Fruit fly (Drosophila melanogaster) whole organism, embryonic: ENCODE data around the gene CG33191.
A peak's percentile ranks its signal among the peaks of the same experiment; 100 is the strongest.

Experiments used
- CG10565 ChIP-seq: fragments of 200-800 bp; sonication (Bioruptor generic); optimal IDR thresholded peaks from 3 replicates; lab custom pipeline; 2016; ENCODE audit warnings: missing biosample characterization, mild to moderate bottlenecking, missing genetic modification characterization
- CG13894 ChIP-seq: fragments of 200-800 bp; sonication (Bioruptor generic); optimal IDR thresholded peaks from 3 replicates; lab custom pipeline; 2018; ENCODE audit warnings: missing biosample characterization, mild to moderate bottlenecking, missing genetic modification characterization, moderate library complexity
- CG1602 ChIP-seq: fragments of 200-800 bp; sonication (Bioruptor generic); optimal IDR thresholded peaks from 3 replicates; lab custom pipeline; 2016; ENCODE audit warnings: missing biosample characterization, missing genetic modification characterization
- CG17612 ChIP-seq: fragments of 200-800 bp; sonication (Bioruptor generic); IDR thresholded peaks from 2 replicates; pipeline ENCODE4 v1.3.6; 2022; ENCODE audit warnings: missing biosample characterization, missing genetic modification characterization
- CG32532 ChIP-seq: fragments of 200-800 bp; sonication (Bioruptor generic); IDR thresholded peaks from 2 replicates; pipeline ENCODE4 v1.3.6; 2022; ENCODE audit warnings: missing biosample characterization, missing genetic modification characterization
- CG34224 ChIP-seq: fragments of 200-800 bp; sonication (Bioruptor generic); IDR thresholded peaks from 3 replicates; pipeline ENCODE4 v1.3.6; 2022; ENCODE audit warnings: missing biosample characterization, missing genetic modification characterization; ENCODE audit not compliant: partially characterized antibody
- CG34422 ChIP-seq: fragments of 200-800 bp; sonication (Bioruptor generic); IDR thresholded peaks from 3 replicates; pipeline ENCODE4 v1.3.6; 2022; ENCODE audit warnings: missing biosample characterization, missing genetic modification characterization
- CG43689 ChIP-seq: fragments of 200-800 bp; sonication (Bioruptor generic); IDR thresholded peaks from 2 replicates; pipeline ENCODE4 v1.3.6; 2022; ENCODE audit warnings: missing biosample characterization, missing genetic modification characterization
- CG6791 ChIP-seq: fragments of 200-800 bp; sonication (Bioruptor generic); IDR thresholded peaks from 3 replicates; pipeline ENCODE4 v1.3.6; 2022; ENCODE audit warnings: missing biosample characterization, missing genetic modification characterization; ENCODE audit not compliant: partially characterized antibody
- CG7987 ChIP-seq: fragments of 200-800 bp; sonication (Bioruptor generic); optimal IDR thresholded peaks from 2 replicates; lab custom pipeline; 2018; ENCODE audit warnings: missing biosample characterization, mild to moderate bottlenecking, missing genetic modification characterization, moderate library complexity
- Drgx ChIP-seq: fragments of 200-800 bp; sonication (Bioruptor generic); IDR thresholded peaks from 2 replicates; pipeline ENCODE4 v1.3.6; 2022; ENCODE audit warnings: missing biosample characterization, missing genetic modification characterization
- E2f2 ChIP-seq: fragments of 200-800 bp; sonication (Bioruptor generic); IDR thresholded peaks from 2 replicates; pipeline ENCODE4 v1.3.6; 2022; ENCODE audit warnings: missing biosample characterization, missing genetic modification characterization
- Eip74EF ChIP-seq, 2 experiments: fragments of 200-800 bp in 1 of 2; fragments of >200 bp in 1 of 2; sonication (Bioruptor generic) in 1 of 2; optimal IDR thresholded peaks; 2 replicates each; lab custom pipeline; 2017 to 2019; ENCODE audit warnings: missing biosample characterization in 2 of 2, missing genetic modification characterization in 2 of 2, mild to moderate bottlenecking in 1 of 2, moderate library complexity in 1 of 2
- Fer3 ChIP-seq: fragments of 200-800 bp; sonication (Bioruptor generic); optimal IDR thresholded peaks from 2 replicates; lab custom pipeline; 2018; ENCODE audit warnings: missing biosample characterization, mild to moderate bottlenecking, missing genetic modification characterization, moderate library complexity
- HmgD ChIP-seq: fragments of 200-800 bp; sonication (Bioruptor generic); optimal IDR thresholded peaks from 3 replicates; lab custom pipeline; 2016; ENCODE audit warnings: missing biosample characterization, missing genetic modification characterization
- MBD-R2 ChIP-seq: fragments of 200-800 bp; sonication (Bioruptor generic); IDR thresholded peaks from 2 replicates; pipeline ENCODE4 v1.3.6; 2022; ENCODE audit warnings: missing biosample characterization, missing genetic modification characterization
- Med ChIP-seq: fragments of 200-800 bp; sonication (Bioruptor generic); peaks from one replicate; lab custom pipeline; 2016; ENCODE audit warnings: missing biosample characterization, missing genetic modification characterization, mild to moderate bottlenecking, inconsistent platforms, moderate library complexity
- ase ChIP-seq: fragments of 200-800 bp; sonication (Bioruptor generic); IDR thresholded peaks from 3 replicates; pipeline ENCODE4 v1.3.6; 2022; ENCODE audit warnings: missing biosample characterization, missing genetic modification characterization
- cato ChIP-seq: fragments of 200-800 bp; sonication (Bioruptor generic); optimal IDR thresholded peaks from 2 replicates; lab custom pipeline; 2016; ENCODE audit warnings: missing biosample characterization, missing genetic modification characterization, borderline replicate concordance
- caup ChIP-seq: fragments of 200-800 bp; sonication (Bioruptor generic); optimal IDR thresholded peaks from 3 replicates; lab custom pipeline; 2017; ENCODE audit warnings: missing biosample characterization, mild to moderate bottlenecking, missing genetic modification characterization, moderate library complexity; ENCODE audit not compliant: severe bottlenecking
- crp ChIP-seq, 2 experiments: fragments of 200-800 bp; sonication (Bioruptor generic); optimal IDR thresholded peaks; 2 replicates in 1 of 2; 3 replicates in 1 of 2; lab custom pipeline; 2017; ENCODE audit warnings: missing biosample characterization in 2 of 2, missing genetic modification characterization in 2 of 2, mild to moderate bottlenecking in 1 of 2, moderate library complexity in 1 of 2
- gcm ChIP-seq: fragments of 200-800 bp; sonication (Bioruptor generic); optimal IDR thresholded peaks from 2 replicates; lab custom pipeline; 2019; ENCODE audit warnings: missing biosample characterization, mild to moderate bottlenecking, missing genetic modification characterization, moderate library complexity
- lmd ChIP-seq: fragments of 200-800 bp; sonication (Bioruptor generic); IDR thresholded peaks from 2 replicates; pipeline ENCODE4 v1.3.6; 2022; ENCODE audit warnings: missing biosample characterization, missing genetic modification characterization
- org-1 ChIP-seq: fragments of 200-800 bp; sonication (Bioruptor generic); optimal IDR thresholded peaks from 2 replicates; lab custom pipeline; 2017; ENCODE audit warnings: missing biosample characterization, missing genetic modification characterization
- pzg ChIP-seq: fragments of 200-800 bp; sonication (Bioruptor generic); optimal IDR thresholded peaks from 3 replicates; lab custom pipeline; 2018; ENCODE audit warnings: missing biosample characterization, mild to moderate bottlenecking, missing genetic modification characterization, moderate library complexity
- row ChIP-seq: fragments of 200-800 bp; sonication (Bioruptor generic); IDR thresholded peaks from 3 replicates; pipeline ENCODE4 v1.3.6; 2022; ENCODE audit warnings: missing biosample characterization, missing genetic modification characterization
- salm ChIP-seq: fragments of 200-800 bp; sonication (Bioruptor generic); optimal IDR thresholded peaks from 2 replicates; lab custom pipeline; 2018; ENCODE audit warnings: missing biosample characterization, mild to moderate bottlenecking, missing genetic modification characterization
- sima ChIP-seq: fragments of 200-800 bp; sonication (Bioruptor generic); optimal IDR thresholded peaks from 2 replicates; lab custom pipeline; 2016; ENCODE audit warnings: missing biosample characterization, missing genetic modification characterization
- slp2 ChIP-seq: fragments of 200-800 bp; sonication (Bioruptor generic); optimal IDR thresholded peaks from 2 replicates; lab custom pipeline; 2016; ENCODE audit warnings: missing biosample characterization, missing genetic modification characterization
- twi ChIP-seq: fragments of 200-800 bp; optimal IDR thresholded peaks from 2 replicates; lab custom pipeline; 2019; ENCODE audit warnings: missing biosample characterization, mild to moderate bottlenecking, missing genetic modification characterization, moderate library complexity
- usp ChIP-seq: fragments of >200 bp; optimal IDR thresholded peaks from 2 replicates; lab custom pipeline; 2017; ENCODE audit warnings: missing biosample characterization, missing genetic modification characterization

Gene CG33191

dm6 chr3R:8731597-8732263, 48.0 kb downstream of the CG33191 start, which contains the start of the genes M1BP and CG8202 (continued):
- TF ChIP-seq twi (tag; lab: Kevin White, UChicago) = peak; percentile 89
- TF ChIP-seq CG32532 = peak; percentile 85
- TF ChIP-seq CG43689 (GFP tag; lab: Robert Waterston, UW) = peak; percentile 57; the same call in 1 of the 2 replicates
- TF ChIP-seq CG6791 (GFP tag; lab: Robert Waterston, UW) = no peak
- TF ChIP-seq slp2 (GFP tag; lab: Kevin White, UChicago) = peak; percentile 68
- no peak for TF ChIP-seq CG7987 (GFP tag; lab: Kevin White, UChicago)
- TF ChIP-seq usp (GFP tag; lab: Kevin White, UChicago) = no peak
- no peak; the same call in 1 of the 2 replicates for TF ChIP-seq E2f2 (GFP tag; lab: Robert Waterston, UW)
- TF ChIP-seq CG17612 = no peak
- TF ChIP-seq HmgD (GFP tag; lab: Kevin White, UChicago) = no peak
- TF ChIP-seq Drgx (GFP tag; lab: Robert Waterston, UW) = peak; percentile 74
- peak; percentile 81 for TF ChIP-seq cato (GFP tag; lab: Kevin White, UChicago)
- peak; percentile 94 for TF ChIP-seq gcm (GFP tag; lab: Kevin White, UChicago)
- peak; percentile 75 for TF ChIP-seq Fer3 (tag; lab: Kevin White, UChicago)
- TF ChIP-seq CG1602 (GFP tag; lab: Kevin White, UChicago) = peak; percentile 88
- TF ChIP-seq CG34422 (GFP tag; lab: Robert Waterston, UW) = peak; percentile 86
- TF ChIP-seq salm (tag; lab: Kevin White, UChicago) = peak; percentile 81
- TF ChIP-seq Eip74EF (GFP tag; optimal IDR thresholded peaks at IDR 0.05; lab: Kevin White, UChicago) = no peak

dm6 chr3R:8729542-8729941, 50.2 kb downstream of the CG33191 start, which contains the start of gene ranshi:
TSS of gene ranshi (minus strand) at chr3R:8729693.
- TF ChIP-seq lmd (no peak), Med (GFP tag; lab: Kevin White, UChicago) (peak; percentile 28), org-1 (GFP tag; lab: Kevin White, UChicago) (no peak), CG34224 (0 out of 3 replicates have a peak, but pooled peaks have one; percentile 16), caup (no peak), row (GFP tag; lab: Robert Waterston, UW) (peak; percentile 11; the same call in 1 of the 3 replicates), MBD-R2 (GFP tag; lab: Robert Waterston, UW) (peak; percentile 77), CG13894 (no peak), Fer3 (tag; lab: Kevin White, UChicago) (no peak), CG10565 (no peak), ase (GFP tag; lab: Robert Waterston, UW) (no peak), sima (GFP tag; lab: Kevin White, UChicago) (no peak), crp (GFP tag; optimal IDR thresholded peaks at IDR 0.05; lab: Kevin White, UChicago) (peak in 1 of 2 experiments; percentile 79), pzg (GFP tag; lab: Kevin White, UChicago) (peak; percentile 15)
